Worm (Caenorhabditis elegans): ENCODE measurements around the gene C27D6.12.

The C27D6.12 gene

DNA sequence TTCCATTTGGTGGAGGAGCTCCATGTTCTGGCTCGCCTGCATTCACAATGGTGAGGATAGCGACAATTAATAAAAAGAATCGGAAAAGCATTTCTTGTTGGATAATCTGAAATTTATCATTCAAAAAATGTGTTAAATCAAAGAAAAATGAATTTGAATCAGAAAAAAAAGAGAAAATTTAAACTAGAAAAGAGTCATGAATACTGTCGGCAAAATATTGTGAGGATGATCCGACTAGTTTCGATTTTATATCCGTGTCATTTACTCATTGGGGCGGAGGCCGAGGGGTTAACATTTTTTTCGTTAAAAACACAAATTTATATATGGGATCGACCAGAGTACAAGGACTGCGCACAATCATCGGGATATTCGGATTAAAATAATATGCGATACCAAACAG lies at the start of gene C27D6.12:
TSS of gene C27D6.12 (minus strand) at position 101 of the 400 bp plus-strand sequence.
- TF ChIP-seq eyg-1 (tag; optimal IDR thresholded peaks at IDR 0.05): no peak
- TF ChIP-seq fkh-10 (GFP tag; optimal IDR thresholded peaks at IDR 0.05): no peak
- no peak for TF ChIP-seq dmd-4 (tag; optimal IDR thresholded peaks at IDR 0.05; ENCODE audit: borderline replicate concordance)
- TF ChIP-seq tbx-7 (tag; optimal IDR thresholded peaks at IDR 0.05): no peak
- TF ChIP-seq ceh-9 (tag; optimal IDR thresholded peaks at IDR 0.05): no peak
- TF ChIP-seq pat-9 (tag; optimal IDR thresholded peaks at IDR 0.05): no peak
- no peak for TF ChIP-seq hlh-30 (tag; optimal IDR thresholded peaks at IDR 0.05; ENCODE audit: insufficient read depth)
- no peak for TF ChIP-seq unc-42 (tag; optimal IDR thresholded peaks at IDR 0.05)
- TF ChIP-seq pax-1 (tag; optimal IDR thresholded peaks at IDR 0.05): no peak
- no peak for TF ChIP-seq ceh-6 (GFP tag; optimal IDR thresholded peaks at IDR 0.05)
- no peak for TF ChIP-seq pqm-1 (tag; optimal IDR thresholded peaks at IDR 0.05)
- TF ChIP-seq sdc-2 (tag; optimal IDR thresholded peaks at IDR 0.05): no peak
- no peak for TF ChIP-seq gmeb-2 (tag; optimal IDR thresholded peaks at IDR 0.05)
- TF ChIP-seq sox-4 (tag; optimal IDR thresholded peaks at IDR 0.05): no peak
- no peak for TF ChIP-seq fkh-6 (tag; optimal IDR thresholded peaks at IDR 0.05)
- TF ChIP-seq unc-55 (GFP tag; optimal IDR thresholded peaks at IDR 0.05): no peak

DNA sequence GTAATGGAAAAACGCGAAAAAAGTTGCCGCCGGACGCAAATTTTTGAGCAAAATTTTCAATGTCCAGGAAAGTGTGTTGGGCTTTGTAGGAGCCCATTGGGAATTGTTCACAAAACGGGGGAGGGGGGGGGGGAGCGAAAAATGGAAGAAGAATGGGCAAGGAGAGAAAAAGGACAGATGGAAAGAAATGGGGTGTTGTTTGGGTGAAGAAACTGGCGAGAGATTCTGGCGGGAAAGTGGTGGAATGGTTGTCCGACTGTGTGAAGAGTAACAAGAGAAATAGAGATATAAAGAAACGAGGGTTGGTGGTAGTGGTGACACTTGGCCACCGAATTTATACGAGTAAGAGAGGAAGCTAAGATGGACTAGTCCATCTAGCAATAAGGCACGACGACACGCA lies 48.5 kb upstream of the C27D6.12 start:
- TF ChIP-seq unc-55 (GFP tag; optimal IDR thresholded peaks at IDR 0.05) (peak; percentile 5), mec-3 (tag; optimal IDR thresholded peaks at IDR 0.05; ENCODE audit: borderline replicate concordance) (no peak), ceh-45 (GFP tag; IDR thresholded peaks at IDR 0.05) (no peak), T23F11.4 (GFP tag; optimal IDR thresholded peaks at IDR 0.05) (peak; percentile 23), tbx-2 (tag; optimal IDR thresholded peaks at IDR 0.05) (peak; percentile 23), nfya-1 (tag; optimal IDR thresholded peaks at IDR 0.05) (peak; percentile 9), ceh-31 (tag; optimal IDR thresholded peaks at IDR 0.05) (peak; percentile 46)

DNA sequence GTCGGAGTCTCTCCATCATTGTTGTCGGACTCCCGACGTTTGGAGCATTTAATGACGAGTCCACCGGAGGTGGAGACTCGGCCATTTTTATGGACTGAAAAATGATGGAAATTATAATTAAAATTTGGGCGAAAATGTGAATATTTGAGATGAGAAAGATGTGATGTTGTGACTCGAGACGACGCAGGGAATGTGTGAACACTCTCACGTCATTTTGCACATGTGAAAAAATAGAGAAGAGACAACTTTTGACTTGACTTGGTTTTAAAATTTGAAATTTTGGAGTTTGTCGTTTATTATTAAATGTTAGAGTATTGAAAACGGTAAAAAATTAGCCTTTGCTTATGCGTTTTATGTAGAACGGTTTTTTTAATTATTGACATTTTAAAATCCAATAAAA lies 47.5 kb upstream of the C27D6.12 start, which contains the start of gene dsh-1:
TSS of gene dsh-1 (minus strand) at position 101 of the 400 bp plus-strand sequence.
- TF ChIP-seq syd-9 (tag; optimal IDR thresholded peaks at IDR 0.05) (no peak), lim-6 (tag; optimal IDR thresholded peaks at IDR 0.05) (no peak), fkh-6 (tag; optimal IDR thresholded peaks at IDR 0.05) (no peak), eyg-1 (tag; optimal IDR thresholded peaks at IDR 0.05) (no peak), lin-11 (tag; optimal IDR thresholded peaks at IDR 0.05) (no peak), sdc-2 (tag; optimal IDR thresholded peaks at IDR 0.05) (no peak), hlh-13 (GFP tag; optimal IDR thresholded peaks at IDR 0.05) (no peak), pag-3 (tag; optimal IDR thresholded peaks at IDR 0.05; ENCODE audit: borderline replicate concordance) (no peak), ceh-31 (tag; optimal IDR thresholded peaks at IDR 0.05) (no peak), pat-9 (tag; optimal IDR thresholded peaks at IDR 0.05) (no peak)

DNA sequence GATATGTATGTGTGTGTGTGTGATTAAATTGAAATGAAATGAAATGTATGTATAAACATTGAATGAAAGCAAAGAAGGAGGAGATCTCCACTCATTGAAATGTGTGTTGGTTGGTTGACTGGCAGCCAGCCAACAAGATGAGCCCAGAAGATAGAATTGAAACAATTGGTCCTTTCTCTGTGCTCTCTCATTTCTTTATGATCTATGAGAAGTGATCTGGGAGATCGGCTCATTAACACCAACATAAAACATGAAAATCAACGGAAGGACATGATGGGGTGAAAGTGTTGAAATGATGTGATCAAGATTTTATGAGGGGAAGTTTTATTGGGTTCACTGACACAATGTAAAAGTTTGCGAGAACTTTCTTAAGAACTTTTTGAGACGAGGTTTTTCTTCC lies 45.0 kb upstream of the C27D6.12 start:
- TF ChIP-seq npax-4 (tag; optimal IDR thresholded peaks at IDR 0.05): no peak
- no peak for TF ChIP-seq ref-2 (tag; optimal IDR thresholded peaks at IDR 0.05)
- TF ChIP-seq gmeb-2 (tag; optimal IDR thresholded peaks at IDR 0.05): no peak
- no peak for TF ChIP-seq syd-9 (tag; optimal IDR thresholded peaks at IDR 0.05)
- TF ChIP-seq T23F11.4 (GFP tag; optimal IDR thresholded peaks at IDR 0.05): no peak
- TF ChIP-seq pax-1 (tag; optimal IDR thresholded peaks at IDR 0.05): no peak
- TF ChIP-seq ceh-30 (tag; optimal IDR thresholded peaks at IDR 0.05): no peak
- no peak for TF ChIP-seq C38D4.7 (GFP tag; optimal IDR thresholded peaks at IDR 0.05)
- TF ChIP-seq rnt-1 (tag; optimal IDR thresholded peaks at IDR 0.05): peak; percentile 21
- TF ChIP-seq ceh-24 (tag; optimal IDR thresholded peaks at IDR 0.05): no peak
- TF ChIP-seq ttx-3 (tag; optimal IDR thresholded peaks at IDR 0.05): no peak
- TF ChIP-seq pha-2 (tag; optimal IDR thresholded peaks at IDR 0.05): no peak
- no peak for TF ChIP-seq hlh-8 (tag; optimal IDR thresholded peaks at IDR 0.05)
- peak; percentile 77 for TF ChIP-seq unc-55 (GFP tag; optimal IDR thresholded peaks at IDR 0.05)
- TF ChIP-seq ceh-34 (tag; optimal IDR thresholded peaks at IDR 0.05): no peak
- no peak for TF ChIP-seq sox-2 (GFP tag; IDR thresholded peaks at IDR 0.05)
- TF ChIP-seq fkh-10 (GFP tag; optimal IDR thresholded peaks at IDR 0.05): no peak
- no peak for TF ChIP-seq Y22D7AL.16 (tag; optimal IDR thresholded peaks at IDR 0.05)
- peak; percentile 0 for TF ChIP-seq ceh-18 (tag; optimal IDR thresholded peaks at IDR 0.05)
- no peak for TF ChIP-seq pros-1 (tag; optimal IDR thresholded peaks at IDR 0.05)
- TF ChIP-seq ceh-2 (tag; optimal IDR thresholded peaks at IDR 0.05): no peak
- TF ChIP-seq ztf-16 (tag; optimal IDR thresholded peaks at IDR 0.05): no peak
- TF ChIP-seq elt-2 (tag; optimal IDR thresholded peaks at IDR 0.05): no peak
- no peak for TF ChIP-seq lin-11 (tag; optimal IDR thresholded peaks at IDR 0.05)
- TF ChIP-seq hlh-30 (tag; optimal IDR thresholded peaks at IDR 0.05; ENCODE audit: insufficient read depth): no peak
- TF ChIP-seq nfya-1 (tag; optimal IDR thresholded peaks at IDR 0.05): peak; percentile 26
- no peak for TF ChIP-seq ceh-45 (GFP tag; IDR thresholded peaks at IDR 0.05)
- TF ChIP-seq sdc-2 (tag; optimal IDR thresholded peaks at IDR 0.05): no peak
- no peak for TF ChIP-seq hlh-15 (tag; optimal IDR thresholded peaks at IDR 0.05)
- no peak for TF ChIP-seq K02D7.2 (tag; optimal IDR thresholded peaks at IDR 0.05)
- TF ChIP-seq lim-6 (tag; optimal IDR thresholded peaks at IDR 0.05): no peak

Data from whole organism, late embryonic.